Fruit fly (Drosophila melanogaster) whole organism, embryonic: Measurements from ENCODE around the gene Rab40.

Experiments
- Abd-B ChIP-seq: fragments of 200-800 bp; sonication (Bioruptor generic); optimal IDR thresholded peaks from 2 replicates; lab custom pipeline; 2018; ENCODE audit warnings: missing biosample characterization, mild to moderate bottlenecking, missing genetic modification characterization, moderate library complexity
- Aef1 ChIP-seq: fragments of 200-800 bp; sonication (Bioruptor generic); IDR thresholded peaks from 3 replicates; pipeline ENCODE4 v1.3.6; 2022; ENCODE audit warnings: missing biosample characterization, missing genetic modification characterization
- Atf3 ChIP-seq: fragments of 200-800 bp; sonication (Bioruptor generic); optimal IDR thresholded peaks from 3 replicates; lab custom pipeline; 2016; ENCODE audit warnings: missing biosample characterization, missing genetic modification characterization
- CG10147 ChIP-seq: fragments of 200-800 bp; sonication (Bioruptor generic); optimal IDR thresholded peaks from 2 replicates; lab custom pipeline; 2019; ENCODE audit warnings: missing biosample characterization, mild to moderate bottlenecking, missing genetic modification characterization, moderate library complexity
- CG11695 ChIP-seq: fragments of 200-800 bp; sonication (Bioruptor generic); IDR thresholded peaks from 3 replicates; pipeline ENCODE4 v1.3.6; 2022; ENCODE audit warnings: missing biosample characterization, missing genetic modification characterization
- CG11696 ChIP-seq: fragments of 200-800 bp; sonication (Bioruptor generic); IDR thresholded peaks from 2 replicates; pipeline ENCODE4 v1.3.6; 2022; ENCODE audit warnings: missing biosample characterization, missing genetic modification characterization
- CG12236 ChIP-seq: fragments of 200-800 bp; sonication (Bioruptor generic); optimal IDR thresholded peaks from 2 replicates; lab custom pipeline; 2016; ENCODE audit warnings: missing biosample characterization, missing genetic modification characterization
- CG13123 ChIP-seq: fragments of 200-800 bp; sonication (Bioruptor generic); optimal IDR thresholded peaks from 2 replicates; lab custom pipeline; 2016; ENCODE audit warnings: missing biosample characterization, missing genetic modification characterization
- CG14667 ChIP-seq: fragments of 200-800 bp; sonication (Bioruptor generic); IDR thresholded peaks from 2 replicates; pipeline ENCODE4 v1.3.6; 2022; ENCODE audit warnings: missing biosample characterization, missing genetic modification characterization
- CG14965 ChIP-seq: fragments of 200-800 bp; sonication (Bioruptor generic); optimal IDR thresholded peaks from 2 replicates; lab custom pipeline; 2016; ENCODE audit warnings: missing biosample characterization, missing genetic modification characterization, borderline replicate concordance
- CG15601 ChIP-seq: fragments of 200-800 bp; sonication (Bioruptor generic); optimal IDR thresholded peaks from 3 replicates; lab custom pipeline; 2019; ENCODE audit warnings: missing biosample characterization, mild to moderate bottlenecking, missing genetic modification characterization, moderate library complexity
- CG1602 ChIP-seq: fragments of 200-800 bp; sonication (Bioruptor generic); optimal IDR thresholded peaks from 3 replicates; lab custom pipeline; 2016; ENCODE audit warnings: missing biosample characterization, missing genetic modification characterization
- CG17359 ChIP-seq: fragments of 200-800 bp; sonication (Bioruptor generic); optimal IDR thresholded peaks from 3 replicates; lab custom pipeline; 2018; ENCODE audit warnings: missing biosample characterization, mild to moderate bottlenecking, missing genetic modification characterization, moderate library complexity
- CG17912 ChIP-seq: fragments of 200-800 bp; sonication (Bioruptor generic); optimal IDR thresholded peaks from 2 replicates; lab custom pipeline; 2018; ENCODE audit warnings: missing biosample characterization, mild to moderate bottlenecking, missing genetic modification characterization
- CG18262 ChIP-seq: fragments of 200-800 bp; optimal IDR thresholded peaks from 3 replicates; lab custom pipeline; 2019; ENCODE audit warnings: missing biosample characterization, mild to moderate bottlenecking, missing genetic modification characterization, moderate library complexity
- CG2202 ChIP-seq: fragments of 200-800 bp; sonication (Bioruptor generic); optimal IDR thresholded peaks from 2 replicates; lab custom pipeline; 2018; ENCODE audit warnings: missing biosample characterization, mild to moderate bottlenecking, missing genetic modification characterization
- CG30403 ChIP-seq: fragments of 200-800 bp; sonication (Bioruptor generic); optimal IDR thresholded peaks from 3 replicates; lab custom pipeline; 2016; ENCODE audit warnings: missing biosample characterization, missing genetic modification characterization
- CG34376 ChIP-seq: fragments of 200-800 bp; sonication (Bioruptor generic); optimal IDR thresholded peaks from 2 replicates; lab custom pipeline; 2018; ENCODE audit warnings: missing biosample characterization, mild to moderate bottlenecking, missing genetic modification characterization
- CG5245 ChIP-seq: fragments of 200-800 bp; sonication (Bioruptor generic); optimal IDR thresholded peaks from 3 replicates; lab custom pipeline; 2016; ENCODE audit warnings: missing biosample characterization, missing genetic modification characterization
- CG7357 ChIP-seq: fragments of 200-800 bp; sonication (Bioruptor generic); IDR thresholded peaks from 3 replicates; pipeline ENCODE4 v1.3.6; 2022; ENCODE audit warnings: missing biosample characterization, missing genetic modification characterization
- CG7839 ChIP-seq: fragments of 200-800 bp; sonication (Bioruptor generic); optimal IDR thresholded peaks from 3 replicates; lab custom pipeline; 2018; ENCODE audit warnings: missing biosample characterization, mild to moderate bottlenecking, missing genetic modification characterization, moderate library complexity
- CG8359 ChIP-seq: fragments of 200-800 bp; sonication (Bioruptor generic); optimal IDR thresholded peaks from 2 replicates; lab custom pipeline; 2017; ENCODE audit warnings: missing biosample characterization, mild to moderate bottlenecking, missing genetic modification characterization, borderline replicate concordance
- CG9609 ChIP-seq: fragments of 200-800 bp; sonication (Bioruptor generic); optimal IDR thresholded peaks from 3 replicates; lab custom pipeline; 2016; ENCODE audit warnings: missing biosample characterization, missing genetic modification characterization
- Deaf1 ChIP-seq: fragments of 200-800 bp; optimal IDR thresholded peaks from 3 replicates; lab custom pipeline; 2019; ENCODE audit warnings: missing biosample characterization, mild to moderate bottlenecking, missing genetic modification characterization, moderate library complexity
- Dll ChIP-seq: fragments of 200-800 bp; sonication (Bioruptor generic); IDR thresholded peaks from 4 replicates; pipeline ENCODE4 v1.3.6; 2022; ENCODE audit warnings: missing biosample characterization, missing genetic modification characterization; ENCODE audit not compliant: partially characterized antibody
- Doc2 ChIP-seq: fragments of 200-800 bp; sonication (Bioruptor generic); IDR thresholded peaks from 2 replicates; pipeline ENCODE4 v1.3.6; 2022; ENCODE audit warnings: missing biosample characterization, missing genetic modification characterization
- Dp ChIP-seq: fragments of 200-800 bp; sonication (Bioruptor generic); optimal IDR thresholded peaks from 2 replicates; lab custom pipeline; 2018; ENCODE audit warnings: missing biosample characterization, mild to moderate bottlenecking, missing genetic modification characterization, moderate library complexity
- Fer1 ChIP-seq: fragments of 200-800 bp; sonication (Bioruptor generic); optimal IDR thresholded peaks from 2 replicates; lab custom pipeline; 2017; ENCODE audit warnings: missing biosample characterization, mild to moderate bottlenecking, missing genetic modification characterization
- HmgD ChIP-seq: fragments of 200-800 bp; sonication (Bioruptor generic); optimal IDR thresholded peaks from 3 replicates; lab custom pipeline; 2016; ENCODE audit warnings: missing biosample characterization, missing genetic modification characterization
- Hsf ChIP-seq: fragments of 200-800 bp; sonication (Bioruptor generic); optimal IDR thresholded peaks from 3 replicates; lab custom pipeline; 2016; ENCODE audit warnings: missing biosample characterization, missing genetic modification characterization
- Lim3 ChIP-seq: fragments of 200-800 bp; sonication (Bioruptor generic); IDR thresholded peaks from 2 replicates; pipeline ENCODE4 v1.3.6; 2022; ENCODE audit warnings: missing biosample characterization, missing genetic modification characterization
- MTF-1 ChIP-seq: fragments of 200-800 bp; sonication (Bioruptor generic); optimal IDR thresholded peaks from 2 replicates; lab custom pipeline; 2018; ENCODE audit warnings: missing biosample characterization, mild to moderate bottlenecking, missing genetic modification characterization, borderline replicate concordance
- NC2α ChIP-seq: fragments of 200-800 bp; sonication (Bioruptor generic); optimal IDR thresholded peaks from 2 replicates; lab custom pipeline; 2016; ENCODE audit warnings: missing biosample characterization, missing genetic modification characterization
- Spps ChIP-seq: fragments of 200-800 bp; sonication (Bioruptor generic); optimal IDR thresholded peaks from 2 replicates; lab custom pipeline; 2018; ENCODE audit warnings: missing biosample characterization, mild to moderate bottlenecking, missing genetic modification characterization
- bigmax ChIP-seq: fragments of 200-800 bp; sonication (Bioruptor generic); optimal IDR thresholded peaks from 2 replicates; lab custom pipeline; 2018; ENCODE audit warnings: missing biosample characterization, mild to moderate bottlenecking, missing genetic modification characterization
- cato ChIP-seq: fragments of 200-800 bp; sonication (Bioruptor generic); optimal IDR thresholded peaks from 2 replicates; lab custom pipeline; 2016; ENCODE audit warnings: missing biosample characterization, missing genetic modification characterization, borderline replicate concordance
- cg ChIP-seq: fragments of 200-800 bp; sonication (Bioruptor generic); optimal IDR thresholded peaks from 3 replicates; lab custom pipeline; 2019; ENCODE audit warnings: missing biosample characterization, mild to moderate bottlenecking, missing genetic modification characterization, moderate library complexity
- chm ChIP-seq: fragments of 200-800 bp; sonication (Bioruptor generic); IDR thresholded peaks from 2 replicates; pipeline ENCODE4 v1.3.6; 2022; ENCODE audit warnings: missing biosample characterization, missing genetic modification characterization
- dimm ChIP-seq: fragments of 200-800 bp; sonication (Bioruptor generic); IDR thresholded peaks from 2 replicates; pipeline ENCODE4 v1.3.6; 2022; ENCODE audit warnings: missing biosample characterization, missing genetic modification characterization
- dysf ChIP-seq: fragments of 200-800 bp; sonication (Bioruptor generic); IDR thresholded peaks from 3 replicates; pipeline ENCODE4 v1.3.6; 2022; ENCODE audit warnings: missing biosample characterization, missing genetic modification characterization
- gsb ChIP-seq: fragments of 200-800 bp; sonication (Bioruptor generic); IDR thresholded peaks from 2 replicates; pipeline ENCODE4 v1.3.6; 2022; ENCODE audit warnings: missing biosample characterization, missing genetic modification characterization
- gsb-n ChIP-seq: fragments of 200-800 bp; sonication (Bioruptor generic); optimal IDR thresholded peaks from 3 replicates; lab custom pipeline; 2018; ENCODE audit warnings: missing biosample characterization, mild to moderate bottlenecking, missing genetic modification characterization
- lmd ChIP-seq: fragments of 200-800 bp; sonication (Bioruptor generic); IDR thresholded peaks from 2 replicates; pipeline ENCODE4 v1.3.6; 2022; ENCODE audit warnings: missing biosample characterization, missing genetic modification characterization
- lov ChIP-seq, 2 experiments: fragments of 200-800 bp in 1 of 2; fragments of >200 bp in 1 of 2; sonication (Bioruptor generic) in 1 of 2; IDR thresholded peaks in 1 of 2; optimal IDR thresholded peaks in 1 of 2; 2 replicates in 1 of 2; 3 replicates in 1 of 2; pipeline versions ENCODE4 v1.3.6 to Lab custom; 2017 to 2022; ENCODE audit warnings: missing biosample characterization in 1 of 2, missing genetic modification characterization in 1 of 2
- odd ChIP-seq: fragments of 200-800 bp; sonication (Bioruptor generic); optimal IDR thresholded peaks from 2 replicates; lab custom pipeline; 2017; ENCODE audit warnings: missing biosample characterization, mild to moderate bottlenecking, missing genetic modification characterization
- peb ChIP-seq: fragments of 200-800 bp; sonication (Bioruptor generic); IDR thresholded peaks from 2 replicates; pipeline ENCODE4 v1.3.6; 2022; ENCODE audit warnings: missing biosample characterization, missing genetic modification characterization
- pfk ChIP-seq: fragments of 200-800 bp; sonication (Bioruptor generic); optimal IDR thresholded peaks from 2 replicates; lab custom pipeline; 2018; ENCODE audit warnings: missing biosample characterization, mild to moderate bottlenecking, missing genetic modification characterization, moderate library complexity
- pho ChIP-seq: fragments of 200-800 bp; sonication (Bioruptor generic); optimal IDR thresholded peaks from 2 replicates; lab custom pipeline; 2016; ENCODE audit warnings: missing biosample characterization, missing genetic modification characterization
- tap ChIP-seq: fragments of 200-800 bp; optimal IDR thresholded peaks from 3 replicates; lab custom pipeline; 2019; ENCODE audit warnings: missing biosample characterization, mild to moderate bottlenecking, missing genetic modification characterization, moderate library complexity
- zen ChIP-seq: fragments of 200-800 bp; sonication (Bioruptor generic); optimal IDR thresholded peaks from 3 replicates; lab custom pipeline; 2018; ENCODE audit warnings: missing biosample characterization, mild to moderate bottlenecking, missing genetic modification characterization, moderate library complexity

Rab40 gene

DNA sequence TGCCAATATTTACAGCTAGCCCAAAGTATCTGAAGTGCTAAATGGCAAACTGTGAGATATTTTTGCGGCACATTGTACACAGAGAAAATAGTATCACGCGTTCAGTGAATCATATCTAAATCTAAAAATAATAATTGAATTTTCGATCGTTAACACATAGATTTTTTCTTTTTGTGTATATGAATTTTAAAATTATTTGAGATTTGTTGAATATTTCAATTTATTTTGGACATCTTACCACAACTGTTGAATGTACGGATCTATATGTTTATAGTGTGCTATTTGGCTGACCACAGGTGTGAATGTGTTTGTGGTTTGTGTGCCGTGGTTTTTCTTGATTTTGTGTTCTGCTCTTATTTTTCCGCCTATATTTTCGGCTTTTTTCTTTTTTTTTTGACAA, 6.9 kb upstream of the Rab40 start:
- peak; percentile 2 for TF ChIP-seq tap (tag; lab: Kevin White, UChicago)
- peak; percentile 65; the same call in 2 of the 3 replicates for TF ChIP-seq dysf (GFP tag; lab: Robert Waterston, UW)
- TF ChIP-seq CG30403 = peak; percentile 68
- TF ChIP-seq HmgD (GFP tag; lab: Kevin White, UChicago) = no peak
- no peak for TF ChIP-seq Dll (GFP tag; lab: Robert Waterston, UW)
- TF ChIP-seq CG8359 = no peak
- TF ChIP-seq CG17912 (GFP tag; lab: Kevin White, UChicago) = no peak
- peak; percentile 31 for TF ChIP-seq odd (GFP tag; lab: Kevin White, UChicago)
- peak; percentile 47 for TF ChIP-seq Fer1 (GFP tag; lab: Kevin White, UChicago)
- TF ChIP-seq cato (GFP tag; lab: Kevin White, UChicago) = no peak
- peak; percentile 58 for TF ChIP-seq CG18262 (tag; lab: Kevin White, UChicago)
- no peak for TF ChIP-seq lov (optimal IDR thresholded peaks at IDR 0.05; lab: Kevin White, UChicago)
- TF ChIP-seq lov (GFP tag; IDR thresholded peaks at IDR 0.05; lab: Robert Waterston, UW) = no peak
- TF ChIP-seq Hsf = peak; percentile 56
- no peak for TF ChIP-seq dimm (GFP tag; lab: Robert Waterston, UW)
- no peak for TF ChIP-seq chm (GFP tag; lab: Robert Waterston, UW)
- TF ChIP-seq Doc2 (GFP tag; lab: Robert Waterston, UW) = no peak
- no peak for TF ChIP-seq MTF-1 (GFP tag; lab: Kevin White, UChicago)
- TF ChIP-seq CG14667 = peak; percentile 37; the same call in 1 of the 2 replicates
- no peak for TF ChIP-seq CG14965 (GFP tag; lab: Kevin White, UChicago)
- peak; percentile 58; the same call in 2 of the 3 replicates for TF ChIP-seq CG11695
- TF ChIP-seq cg = no peak
- peak; percentile 40 for TF ChIP-seq CG10147 (GFP tag; lab: Kevin White, UChicago)
- TF ChIP-seq Dp = no peak
- TF ChIP-seq CG12236 (GFP tag; lab: Kevin White, UChicago) = no peak
- no peak for TF ChIP-seq CG15601 (tag; lab: Kevin White, UChicago)
- TF ChIP-seq CG7839 (tag; lab: Kevin White, UChicago) = peak; percentile 60
- TF ChIP-seq peb (GFP tag; lab: Robert Waterston, UW) = 0 out of 2 replicates have a peak, but pooled peaks have one; percentile 18
- TF ChIP-seq Atf3 (GFP tag; lab: Kevin White, UChicago) = no peak
- TF ChIP-seq Aef1 (GFP tag; lab: Robert Waterston, UW) = peak; percentile 55
- TF ChIP-seq bigmax (GFP tag; lab: Kevin White, UChicago) = no peak
- TF ChIP-seq CG5245 = peak; percentile 15
- TF ChIP-seq gsb-n (tag; lab: Kevin White, UChicago) = no peak
- TF ChIP-seq CG13123 (GFP tag; lab: Kevin White, UChicago) = peak; percentile 11
- TF ChIP-seq Spps = no peak
- TF ChIP-seq CG34376 (GFP tag; lab: Kevin White, UChicago) = no peak
- TF ChIP-seq zen (tag; lab: Kevin White, UChicago) = no peak
- peak; percentile 42 for TF ChIP-seq CG1602 (GFP tag; lab: Kevin White, UChicago)
- peak; percentile 65 for TF ChIP-seq pho (GFP tag; lab: Kevin White, UChicago)
- no peak for TF ChIP-seq Deaf1 (tag; lab: Kevin White, UChicago)
- TF ChIP-seq lmd = peak; percentile 68
- no peak for TF ChIP-seq CG2202 (tag; lab: Kevin White, UChicago)
- 0 out of 2 replicates have a peak, but pooled peaks have one; percentile 13 for TF ChIP-seq gsb (GFP tag; lab: Robert Waterston, UW)
- peak; percentile 83 for TF ChIP-seq CG11696 (GFP tag; lab: Robert Waterston, UW)
- no peak for TF ChIP-seq Lim3 (GFP tag; lab: Robert Waterston, UW)
- peak; percentile 2 for TF ChIP-seq Abd-B (GFP tag; lab: Kevin White, UChicago)
- TF ChIP-seq pfk (GFP tag; lab: Kevin White, UChicago) = no peak
- TF ChIP-seq NC2α (GFP tag; lab: Kevin White, UChicago) = no peak
- peak; percentile 61 for TF ChIP-seq CG17359 (tag; lab: Kevin White, UChicago)
- peak; percentile 35 for TF ChIP-seq CG9609 (GFP tag; lab: Kevin White, UChicago)
- TF ChIP-seq CG7357 (GFP tag; lab: Robert Waterston, UW) = peak; percentile 60; the same call in 2 of the 3 replicates
